Worm (Caenorhabditis elegans) whole organism, L4/young adult: ENCODE results near the gene C28G1.2.

Experiments
- W03F9.2 ChIP-seq: fragments of 150-350 bp; optimal IDR thresholded peaks from 2 replicates; lab custom pipeline; 2014; ENCODE audit warnings: missing biosample characterization, missing genetic modification characterization
- dao-5 ChIP-seq: sonication (generic microtip); optimal IDR thresholded peaks from 2 replicates; lab custom pipeline; 2016; ENCODE audit warnings: missing genotype, missing genetic modification characterization, moderate library complexity, missing compliant biosample characterization
- him-1 ChIP-seq: sonication (generic microtip); optimal IDR thresholded peaks from 2 replicates; lab custom pipeline; 2016; ENCODE audit warnings: missing genotype, missing genetic modification reagents, missing genetic modification characterization, missing compliant biosample characterization

Gene C28G1.2

ce11 chrX:8854409-8854808 lies 18.6 kb downstream of the C28G1.2 start:
- TF ChIP-seq dao-5 (tag; lab: Kevin White, UChicago) (no peak), W03F9.2 (no peak), him-1 (tag; lab: Kevin White, UChicago) (no peak)

- TF ChIP-seq W03F9.2 (no peak), dao-5 (tag; lab: Kevin White, UChicago) (no peak), him-1 (tag; lab: Kevin White, UChicago) (no peak)
Observed at ce11 chrX:8857904-8858612, 22.2 kb downstream of the C28G1.2 start, which contains the start of gene C06E2.5. Gene C06E2.5, minus strand, starts transcription at chrX:8857954.

- TF ChIP-seq dao-5 (tag; lab: Kevin White, UChicago): no peak
- TF ChIP-seq W03F9.2: no peak
- TF ChIP-seq him-1 (tag; lab: Kevin White, UChicago): no peak
Observed at ce11 chrX:8859538-8859937, 23.7 kb downstream of the C28G1.2 start.

- TF ChIP-seq W03F9.2 (no peak), dao-5 (tag; lab: Kevin White, UChicago) (no peak), him-1 (tag; lab: Kevin White, UChicago) (no peak)
Observed at ce11 chrX:8860958-8861357, 25.1 kb downstream of the C28G1.2 start, which contains the start of gene C06E2.9. Gene C06E2.9, plus strand, starts transcription at chrX:8861258.

ce11 chrX:8866563-8866962 lies 30.7 kb downstream of the C28G1.2 start, which contains the start of gene ins-9:
Gene ins-9, minus strand, starts transcription at chrX:8866663.
- no peak for TF ChIP-seq dao-5 (tag; lab: Kevin White, UChicago)
- no peak for TF ChIP-seq him-1 (tag; lab: Kevin White, UChicago)
- TF ChIP-seq W03F9.2: no peak

- no peak for TF ChIP-seq dao-5 (tag; lab: Kevin White, UChicago)
- TF ChIP-seq W03F9.2: no peak
- TF ChIP-seq him-1 (tag; lab: Kevin White, UChicago): no peak
Observed at ce11 chrX:8869112-8869675, 33.4 kb downstream of the C28G1.2 start, which contains the start of the genes ubc-22 and ubc-21. Gene ubc-22, minus strand, starts transcription at chrX:8869162. Gene ubc-21, plus strand, starts transcription at chrX:8869625.

- no peak for TF ChIP-seq W03F9.2
- no peak for TF ChIP-seq him-1 (tag; lab: Kevin White, UChicago)
- no peak for TF ChIP-seq dao-5 (tag; lab: Kevin White, UChicago)
Observed at ce11 chrX:8874748-8875147, 38.9 kb downstream of the C28G1.2 start, which contains the start of gene C06E2.1. Gene C06E2.1, minus strand, starts transcription at chrX:8874848.

- no peak for TF ChIP-seq dao-5 (tag; lab: Kevin White, UChicago)
- no peak for TF ChIP-seq W03F9.2
- no peak for TF ChIP-seq him-1 (tag; lab: Kevin White, UChicago)
Observed at ce11 chrX:8875867-8876266, 40.1 kb downstream of the C28G1.2 start.

ce11 chrX:8877162-8877561 lies 41.3 kb downstream of the C28G1.2 start:
- no peak for TF ChIP-seq dao-5 (tag; lab: Kevin White, UChicago)
- no peak for TF ChIP-seq him-1 (tag; lab: Kevin White, UChicago)
- TF ChIP-seq W03F9.2: no peak

- TF ChIP-seq dao-5 (tag; lab: Kevin White, UChicago): no peak
- no peak for TF ChIP-seq W03F9.2
- no peak for TF ChIP-seq him-1 (tag; lab: Kevin White, UChicago)
Observed at ce11 chrX:8878709-8879108, 42.9 kb downstream of the C28G1.2 start.

- TF ChIP-seq dao-5 (tag; lab: Kevin White, UChicago) (no peak), him-1 (tag; lab: Kevin White, UChicago) (no peak), W03F9.2 (no peak)
Observed at ce11 chrX:8879349-8879748, 43.5 kb downstream of the C28G1.2 start, which contains the start of gene C06E2.2. Gene C06E2.2, plus strand, starts transcription at chrX:8879649.

- TF ChIP-seq dao-5 (tag; lab: Kevin White, UChicago) (no peak), W03F9.2 (no peak), him-1 (tag; lab: Kevin White, UChicago) (no peak)
Observed at ce11 chrX:8882162-8882561, 46.3 kb downstream of the C28G1.2 start.
